Worm (Caenorhabditis elegans) whole organism, L3 larva: Measurements from ENCODE around the gene F48E3.6.

ENCODE experiments used
- daf-12 ChIP-seq: fragments of 150-350 bp; optimal IDR thresholded peaks from 2 replicates; lab custom pipeline; 2014; ENCODE audit warnings: missing biosample characterization, missing genetic modification reagents, missing genetic modification characterization
- egl-27 ChIP-seq: sonication (generic microtip); optimal IDR thresholded peaks from 4 replicates; lab custom pipeline; 2017; ENCODE audit warnings: missing biosample characterization, missing genetic modification reagents, missing genetic modification characterization
- elt-1 ChIP-seq: fragments of 150-350 bp; optimal IDR thresholded peaks from 2 replicates; lab custom pipeline; 2014; ENCODE audit warnings: missing biosample characterization, missing genetic modification characterization
- elt-2 ChIP-seq: sonication (generic microtip); optimal IDR thresholded peaks from 2 replicates; lab custom pipeline; 2016; ENCODE audit warnings: missing genetic modification reagents, mild to moderate bottlenecking, missing genetic modification characterization, missing compliant biosample characterization
- elt-3 ChIP-seq, 3 experiments: fragments of 150-350 bp in 1 of 3; sonication (generic microtip) in 2 of 3; optimal IDR thresholded peaks; 2 replicates in 2 of 3; 4 replicates in 1 of 3; lab custom pipeline; 2014 to 2017; ENCODE audit warnings: missing biosample characterization in 3 of 3, missing genetic modification characterization in 3 of 3
- fkh-10 ChIP-seq: sonication (generic microtip); optimal IDR thresholded peaks from 2 replicates; lab custom pipeline; 2017; ENCODE audit warnings: missing biosample characterization, missing genetic modification reagents, missing genetic modification characterization
- hmg-11 ChIP-seq: sonication (generic microtip); optimal IDR thresholded peaks from 2 replicates; lab custom pipeline; 2016; ENCODE audit warnings: missing genetic modification characterization, missing compliant biosample characterization
- lin-39 ChIP-seq: fragments of 150-350 bp; optimal IDR thresholded peaks from 2 replicates; lab custom pipeline; 2018; ENCODE audit warnings: missing biosample characterization, missing genetic modification reagents, missing genetic modification characterization
- nhr-11 ChIP-seq: fragments of 150-350 bp; optimal IDR thresholded peaks from 2 replicates; lab custom pipeline; 2014; ENCODE audit warnings: missing biosample characterization, missing genetic modification characterization
- nhr-12 ChIP-seq: fragments of 150-350 bp; optimal IDR thresholded peaks from 2 replicates; lab custom pipeline; 2014; ENCODE audit warnings: missing biosample characterization, missing genetic modification characterization
- nhr-23 ChIP-seq: fragments of 150-350 bp; optimal IDR thresholded peaks from 2 replicates; lab custom pipeline; 2014; ENCODE audit warnings: missing biosample characterization, missing genetic modification reagents, missing genetic modification characterization
- nhr-25 ChIP-seq: sonication (generic microtip); optimal IDR thresholded peaks from 2 replicates; lab custom pipeline; 2017; ENCODE audit warnings: missing biosample characterization, missing genetic modification characterization
- nhr-28 ChIP-seq: fragments of 150-350 bp; optimal IDR thresholded peaks from 2 replicates; lab custom pipeline; 2014; ENCODE audit warnings: missing biosample characterization, missing genetic modification characterization
- nhr-43 ChIP-seq: sonication (generic microtip); optimal IDR thresholded peaks from 2 replicates; lab custom pipeline; 2016; ENCODE audit warnings: mild to moderate bottlenecking, missing genetic modification characterization, missing compliant biosample characterization; ENCODE audit not compliant: poor library complexity, severe bottlenecking
- snpc-4 ChIP-seq: fragments of 150-350 bp; optimal IDR thresholded peaks from 2 replicates; lab custom pipeline; 2014; ENCODE audit warnings: missing biosample characterization, missing genetic modification characterization
- zag-1 ChIP-seq: fragments of 150-350 bp; optimal IDR thresholded peaks from 2 replicates; lab custom pipeline; 2014; ENCODE audit warnings: missing biosample characterization, missing genetic modification characterization
- ztf-11 ChIP-seq: fragments of 150-350 bp; optimal IDR thresholded peaks from 2 replicates; lab custom pipeline; 2014; ENCODE audit warnings: missing biosample characterization, missing genetic modification characterization

F48E3.6 gene

DNA sequence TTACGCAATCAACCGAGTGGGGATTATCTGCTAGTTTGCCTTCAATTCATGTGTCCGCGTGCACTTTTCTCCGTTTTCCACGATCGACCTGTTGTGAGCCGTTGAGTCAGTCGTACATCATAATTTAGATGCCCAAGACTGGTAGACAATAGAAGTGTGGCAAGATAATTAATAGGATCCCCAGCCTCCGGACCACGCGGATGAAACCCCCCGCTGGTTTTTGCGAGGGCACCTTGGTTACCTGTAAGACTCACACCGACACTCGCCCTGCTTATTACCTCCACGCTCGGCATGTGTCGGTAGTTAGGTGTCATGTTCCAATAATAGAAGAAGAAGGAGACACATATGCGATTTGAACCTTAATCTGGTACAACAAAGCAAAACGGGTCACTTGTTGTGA is 46.7 kb downstream of the F48E3.6 start:
- no peak for TF ChIP-seq elt-1 (tag; lab: Kevin White, UChicago)

DNA sequence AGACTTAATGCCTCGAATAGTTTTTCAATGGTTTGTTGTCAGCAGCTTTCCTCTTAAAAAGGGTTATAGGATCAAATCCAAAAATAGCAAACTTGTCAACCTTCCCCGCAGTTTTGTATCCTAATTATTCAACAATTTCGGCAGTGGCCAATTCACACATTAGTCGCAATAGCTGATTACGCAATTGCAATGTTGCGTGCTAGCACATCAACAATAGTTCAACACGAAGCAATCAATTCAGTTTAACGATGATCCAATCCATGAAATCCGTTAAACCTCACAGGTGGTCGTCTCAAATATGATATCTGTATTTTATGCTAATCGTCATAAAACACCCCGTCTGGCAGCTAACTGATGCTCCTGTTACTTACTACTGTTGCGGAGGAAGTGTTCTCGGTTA is 50.1 kb downstream of the F48E3.6 start:
- TF ChIP-seq elt-2 (tag; lab: Kevin White, UChicago) (no peak), snpc-4 (tag; lab: Kevin White, UChicago) (no peak), nhr-25 (tag; lab: Kevin White, UChicago) (no peak), lin-39 (no peak), nhr-12 (tag; lab: Kevin White, UChicago) (no peak), nhr-28 (tag; lab: Kevin White, UChicago) (no peak), elt-3 (tag; optimal IDR thresholded peaks at IDR 0.05; lab: Kevin White, UChicago) (no peak), fkh-10 (GFP tag; lab: Kevin White, UChicago) (no peak), daf-12 (tag; lab: Kevin White, UChicago) (no peak), nhr-23 (tag; lab: Kevin White, UChicago) (no peak), zag-1 (tag; lab: Kevin White, UChicago) (no peak), ztf-11 (no peak), elt-1 (tag; lab: Kevin White, UChicago) (no peak), nhr-43 (tag; lab: Kevin White, UChicago) (no peak), egl-27 (tag; lab: Kevin White, UChicago) (no peak), hmg-11 (no peak), nhr-11 (tag; lab: Kevin White, UChicago) (no peak)
